Worm (Caenorhabditis elegans) whole organism, L4 larva: ENCODE data around the gene ced-11.
A peak's percentile ranks its signal among the peaks of the same experiment; 100 is the strongest.

Experiments
- F37D6.2 ChIP-seq: sonication (generic microtip); optimal IDR thresholded peaks from 2 replicates; lab custom pipeline; 2016; ENCODE audit warnings: mild to moderate bottlenecking, missing genetic modification characterization, missing compliant biosample characterization
- T20F7.1 ChIP-seq: fragments of 200-800 bp; sonication (Bioruptor generic); optimal IDR thresholded peaks from 2 replicates; lab custom pipeline; 2018; ENCODE audit warnings: mild to moderate bottlenecking, missing genetic modification characterization, missing compliant biosample characterization
- Y48G9A.11 ChIP-seq: fragments of 200-800 bp; sonication (Bioruptor generic); IDR thresholded peaks from 2 replicates; pipeline ENCODE4 v1.3.6; 2022; ENCODE audit warnings: missing genetic modification reagents, missing genetic modification characterization, missing compliant biosample characterization
- aha-1 ChIP-seq: fragments of 150-350 bp; peaks from one replicate; lab custom pipeline; 2014; ENCODE audit warnings: missing biosample characterization, missing genetic modification characterization
- ceh-32 ChIP-seq: sonication (generic microtip); optimal IDR thresholded peaks from 2 replicates; lab custom pipeline; 2016; ENCODE audit warnings: mild to moderate bottlenecking, missing genetic modification characterization, missing compliant biosample characterization; ENCODE audit not compliant: poor library complexity
- daf-16 ChIP-seq, 3 experiments: sonication (generic microtip); optimal IDR thresholded peaks; 2 replicates each; lab custom pipeline; 2016 to 2017; ENCODE audit warnings: missing genetic modification characterization in 3 of 3, missing genetic modification reagents in 3 of 3, mild to moderate bottlenecking in 2 of 3, missing compliant biosample characterization in 2 of 3, missing biosample characterization in 1 of 3, moderate library complexity in 1 of 3
- dpl-1 ChIP-seq: fragments of 150-350 bp; optimal IDR thresholded peaks from 2 replicates; lab custom pipeline; 2014; ENCODE audit warnings: missing biosample characterization, missing genetic modification reagents, missing genetic modification characterization
- egl-43 ChIP-seq: fragments of 200-800 bp; sonication (Bioruptor generic); IDR thresholded peaks from 2 replicates; pipeline ENCODE4 v1.3.6; 2022; ENCODE audit warnings: missing genetic modification reagents, missing genetic modification characterization, missing compliant biosample characterization
- hlh-11 ChIP-seq: fragments of 200-800 bp; sonication (Bioruptor generic); optimal IDR thresholded peaks from 2 replicates; lab custom pipeline; 2018; ENCODE audit warnings: mild to moderate bottlenecking, missing genetic modification characterization, missing compliant biosample characterization
- hlh-30 ChIP-seq: sonication (generic microtip); optimal IDR thresholded peaks from 2 replicates; lab custom pipeline; 2017; ENCODE audit warnings: antibody characterized with exemption, mild to moderate bottlenecking, missing genetic modification characterization, missing compliant biosample characterization; ENCODE audit not compliant: insufficient read depth
- lim-7 ChIP-seq: fragments of 200-800 bp; sonication (Bioruptor generic); IDR thresholded peaks from 2 replicates; pipeline ENCODE4 v1.3.6; 2022; ENCODE audit warnings: missing genetic modification characterization, missing compliant biosample characterization
- lin-29 ChIP-seq: fragments of 200-800 bp; sonication (Bioruptor generic); IDR thresholded peaks from 2 replicates; pipeline ENCODE4 v1.3.6; 2022; ENCODE audit warnings: missing genetic modification reagents, missing genetic modification characterization, missing compliant biosample characterization
- lin-38 ChIP-seq: fragments of 200-800 bp; sonication (Bioruptor generic); IDR thresholded peaks from 2 replicates; pipeline ENCODE4 v1.3.6; 2022; ENCODE audit warnings: missing genetic modification reagents, missing genetic modification characterization, missing compliant biosample characterization
- lir-3 ChIP-seq: sonication (generic microtip); optimal IDR thresholded peaks from 2 replicates; lab custom pipeline; 2016; ENCODE audit warnings: mild to moderate bottlenecking, missing genetic modification characterization, missing compliant biosample characterization
- mdl-1 ChIP-seq, 2 experiments: fragments of 150-350 bp in 1 of 2; sonication (generic microtip) in 1 of 2; optimal IDR thresholded peaks; 2 replicates each; lab custom pipeline; 2014 to 2017; ENCODE audit warnings: missing biosample characterization in 2 of 2, missing genetic modification characterization in 2 of 2
- mep-1 ChIP-seq: fragments of 150-350 bp; sonication (generic microtip); optimal IDR thresholded peaks from 3 replicates; lab custom pipeline; 2014; ENCODE audit warnings: missing biosample characterization, missing genetic modification characterization
- mes-2 ChIP-seq: sonication (generic microtip); optimal IDR thresholded peaks from 2 replicates; lab custom pipeline; 2016; ENCODE audit warnings: missing genotype, mild to moderate bottlenecking, missing genetic modification characterization, missing compliant biosample characterization; ENCODE audit not compliant: poor library complexity, severe bottlenecking
- mxl-2 ChIP-seq: fragments of 200-800 bp; sonication (Bioruptor generic); conservative IDR thresholded peaks from 2 replicates; pipeline ENCODE4 v1.3.6; 2022; ENCODE audit warnings: missing genetic modification reagents, missing genetic modification characterization, missing compliant biosample characterization
- nhr-111 ChIP-seq: fragments of 200-800 bp; sonication (Bioruptor generic); optimal IDR thresholded peaks from 2 replicates; lab custom pipeline; 2018; ENCODE audit warnings: mild to moderate bottlenecking, missing genetic modification characterization, missing compliant biosample characterization
- nhr-6 ChIP-seq: fragments of 150-350 bp; optimal IDR thresholded peaks from 2 replicates; lab custom pipeline; 2014; ENCODE audit warnings: missing biosample characterization, missing genetic modification characterization
- sdz-12 ChIP-seq: fragments of 200-800 bp; sonication (Bioruptor generic); optimal IDR thresholded peaks from 2 replicates; lab custom pipeline; 2018; ENCODE audit warnings: mild to moderate bottlenecking, missing genetic modification characterization, missing compliant biosample characterization
- spr-3 ChIP-seq: fragments of 200-800 bp; sonication (Bioruptor generic); optimal IDR thresholded peaks from 2 replicates; lab custom pipeline; 2018; ENCODE audit warnings: mild to moderate bottlenecking, missing genetic modification characterization, missing compliant biosample characterization
- tag-97 ChIP-seq: fragments of 200-800 bp; sonication (Bioruptor generic); IDR thresholded peaks from 2 replicates; pipeline ENCODE4 v1.3.6; 2022; ENCODE audit warnings: missing genetic modification characterization, missing compliant biosample characterization
- tra-1 ChIP-seq: fragments of 200-800 bp; sonication (Bioruptor generic); IDR thresholded peaks from 2 replicates; pipeline ENCODE4 v1.3.6; 2022; ENCODE audit warnings: missing genetic modification reagents, missing genetic modification characterization, missing compliant biosample characterization
- unc-130 ChIP-seq: sonication (generic microtip); optimal IDR thresholded peaks from 2 replicates; lab custom pipeline; 2016; ENCODE audit warnings: missing genetic modification reagents, missing genetic modification characterization, missing compliant biosample characterization
- unc-62 ChIP-seq, 3 experiments: fragments of 150-350 bp in 1 of 3; sonication (generic microtip); optimal IDR thresholded peaks in 2 of 3; peaks in 1 of 3; 1 replicate in 1 of 3; 2 replicates in 2 of 3; lab custom pipeline; 2014 to 2017; ENCODE audit warnings: missing biosample characterization in 3 of 3, missing genetic modification characterization in 3 of 3, missing genetic modification reagents in 3 of 3, missing genotype in 1 of 3
- zip-11 ChIP-seq: fragments of 200-800 bp; sonication (Bioruptor generic); IDR thresholded peaks from 2 replicates; pipeline ENCODE4 v1.3.6; 2022; ENCODE audit warnings: missing genetic modification characterization, missing compliant biosample characterization

The ced-11 gene

DNA sequence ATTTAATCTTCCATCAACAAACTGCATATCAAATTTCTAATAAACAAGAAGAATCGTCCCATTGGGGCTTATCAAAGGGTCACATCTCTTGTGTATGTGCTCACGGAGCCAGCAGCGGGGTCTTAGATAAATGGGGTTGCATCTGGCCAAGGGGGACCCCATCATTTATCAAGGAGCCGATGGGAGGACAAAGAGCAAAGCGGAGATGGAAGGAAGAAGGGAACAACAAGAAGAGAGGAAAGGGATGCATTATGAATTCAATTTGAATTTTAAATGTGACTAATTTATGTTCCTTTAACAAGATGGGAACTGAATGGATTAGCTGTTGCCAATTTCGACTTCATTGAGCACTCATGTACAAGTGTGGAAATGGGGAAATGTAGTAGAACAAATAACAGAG, 35.0 kb upstream of the ced-11 start:
- TF ChIP-seq lim-7 (GFP tag; lab: Robert Waterston, UW) (no peak), ceh-32 (tag; lab: Kevin White, UChicago) (no peak), mep-1 (tag; lab: Kevin White, UChicago) (peak; percentile 6), F37D6.2 (tag; lab: Kevin White, UChicago) (no peak), daf-16 (GFP tag; optimal IDR thresholded peaks at IDR 0.05; lab: Kevin White, UChicago) (peak in 1 of 2 experiments; percentile 50), daf-16 (tag; optimal IDR thresholded peaks at IDR 0.05; lab: Kevin White, UChicago) (peak; percentile 78), hlh-11 (tag; lab: Kevin White, UChicago) (peak; percentile 2)

DNA sequence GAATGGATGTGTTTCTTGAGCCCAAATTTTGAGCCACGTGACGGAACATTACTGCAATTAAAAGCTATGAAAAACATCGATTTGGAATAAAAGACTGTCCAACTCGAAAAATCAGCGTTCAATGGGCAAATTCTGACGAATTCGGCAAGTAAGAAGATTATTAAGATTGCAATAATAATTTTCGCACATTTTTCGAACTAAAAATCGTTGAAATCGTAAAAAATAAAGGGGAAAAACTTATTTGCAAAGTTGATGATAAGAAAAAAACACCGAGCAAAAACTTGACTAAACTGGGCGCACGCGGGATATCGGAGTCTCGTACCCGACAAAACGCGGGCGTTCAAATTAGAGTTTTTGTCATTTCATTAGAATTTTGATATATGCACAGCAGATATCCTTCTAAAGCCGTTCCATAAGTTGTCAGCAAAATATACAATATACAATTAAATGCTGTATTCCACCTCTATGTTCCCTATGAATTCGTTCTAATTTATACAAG, 30.0 kb upstream of the ced-11 start, which contains the start of the genes mccc-2 and mrpl-44:
Gene mccc-2, minus strand, starts transcription at position 51 of the 499 bp plus-strand sequence.
Gene mrpl-44, minus strand, starts transcription at position 51 of the 499 bp plus-strand sequence.
- TF ChIP-seq Y48G9A.11 (GFP tag; lab: Robert Waterston, UW) (peak; percentile 69; the same call in 1 of the 2 replicates), T20F7.1 (GFP tag; lab: Kevin White, UChicago) (peak; percentile 97), egl-43 (no peak), mes-2 (tag; lab: Kevin White, UChicago) (peak; percentile 36), zip-11 (no peak), dpl-1 (GFP tag; lab: Kevin White, UChicago) (peak; percentile 86), lin-38 (no peak), nhr-111 (no peak), tra-1 (no peak), unc-130 (no peak), mxl-2 (GFP tag; lab: Robert Waterston, UW) (no peak)

- TF ChIP-seq Y48G9A.11 (GFP tag; lab: Robert Waterston, UW) (peak; percentile 34; the same call in 1 of the 2 replicates), unc-130 (peak; percentile 41), mdl-1 (tag; optimal IDR thresholded peaks at IDR 0.05; lab: Kevin White, UChicago) (no peak), nhr-6 (tag; lab: Kevin White, UChicago) (no peak), unc-62 (GFP tag; optimal IDR thresholded peaks at IDR 0.05 in 1 of 2; lab: Kevin White, UChicago) (peak in 1 of 2 experiments; percentile 72), unc-62 (tag; optimal IDR thresholded peaks at IDR 0.05; lab: Kevin White, UChicago) (no peak), tag-97 (no peak), lin-29 (GFP tag; lab: Robert Waterston, UW) (no peak)
These were observed 27.7 kb upstream of the ced-11 start, which contains the start of gene glp-1 for ce11 chrIII:9091392-9092291. Gene glp-1 (plus strand): TSS chrIII:9092241.

DNA sequence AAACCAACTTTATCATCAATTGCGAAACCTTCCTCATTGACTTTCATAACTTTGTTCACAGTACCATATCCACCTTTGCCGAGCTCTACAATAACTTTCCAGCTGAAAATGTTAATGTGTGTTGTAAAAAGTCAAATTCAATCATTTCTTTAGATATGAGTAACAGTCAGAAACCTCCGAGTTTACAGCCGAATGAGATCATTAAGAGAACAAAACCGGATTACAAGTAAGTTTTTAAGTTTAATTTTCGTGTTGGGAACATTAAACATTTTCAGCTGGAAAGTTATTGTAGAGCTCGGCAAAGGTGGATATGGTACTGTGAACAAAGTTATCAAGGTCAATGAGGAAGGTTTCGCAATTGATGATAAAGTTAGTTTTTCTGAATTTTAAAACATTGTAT, 18.1 kb upstream of the ced-11 start, which contains the start of gene ZK507.1:
Gene ZK507.1, minus strand, starts transcription at position 101 of the 400 bp plus-strand sequence.
- TF ChIP-seq aha-1 (tag; lab: Kevin White, UChicago): no peak
- TF ChIP-seq hlh-30 (tag; lab: Kevin White, UChicago): no peak

- TF ChIP-seq spr-3 (GFP tag; lab: Kevin White, UChicago) (no peak), lir-3 (no peak), sdz-12 (GFP tag; lab: Kevin White, UChicago) (no peak), mep-1 (tag; lab: Kevin White, UChicago) (no peak)
These were observed 15.7 kb upstream of the ced-11 start, which contains the start of gene dos-1 for ce11 chrIII:9103643-9104042. Gene dos-1 (plus strand): TSS chrIII:9103943.
